Worm (Caenorhabditis elegans) whole organism, mixed stage, embryonic: Measurements from ENCODE around the gene tag-297.

Experiments
- blmp-1 ChIP-seq: fragments of 150-350 bp; optimal IDR thresholded peaks from 2 replicates; lab custom pipeline; 2014; ENCODE audit warnings: missing biosample characterization, missing genetic modification characterization
- ham-2 ChIP-seq: fragments of 200-800 bp; sonication (Bioruptor generic); optimal IDR thresholded peaks from 2 replicates; lab custom pipeline; 2018; ENCODE audit warnings: mild to moderate bottlenecking, missing genetic modification characterization, missing compliant biosample characterization
- nhr-2 ChIP-seq: fragments of 150-350 bp; optimal IDR thresholded peaks from 2 replicates; lab custom pipeline; 2014; ENCODE audit warnings: missing biosample characterization, missing genetic modification characterization
- nhr-28 ChIP-seq: fragments of 150-350 bp; optimal IDR thresholded peaks from 2 replicates; lab custom pipeline; 2014; ENCODE audit warnings: missing biosample characterization, missing genetic modification characterization
- nhr-76 ChIP-seq: sonication (generic microtip); optimal IDR thresholded peaks from 2 replicates; lab custom pipeline; 2017; ENCODE audit warnings: missing biosample characterization, missing genetic modification characterization
- sptf-1 ChIP-seq: sonication (generic microtip); optimal IDR thresholded peaks from 2 replicates; lab custom pipeline; 2017; ENCODE audit warnings: mild to moderate bottlenecking, missing genetic modification characterization, moderate library complexity, missing compliant biosample characterization
- unc-39 ChIP-seq: fragments of 150-350 bp; optimal IDR thresholded peaks from 2 replicates; lab custom pipeline; 2014; ENCODE audit warnings: missing biosample characterization, missing genetic modification characterization

ce11 chrII:14666274-14666673 is 38.8 kb downstream of the tag-297 start:
- no peak for TF ChIP-seq sptf-1 (tag; lab: Kevin White, UChicago)
- no peak for TF ChIP-seq blmp-1 (tag; lab: Kevin White, UChicago)
- no peak for TF ChIP-seq nhr-76 (tag; lab: Kevin White, UChicago)
- TF ChIP-seq nhr-2 (tag; lab: Kevin White, UChicago) = no peak
- no peak for TF ChIP-seq nhr-28 (tag; lab: Kevin White, UChicago)
- no peak for TF ChIP-seq unc-39 (tag; lab: Kevin White, UChicago)
- no peak for TF ChIP-seq ham-2
